Worm (Caenorhabditis elegans) whole organism, L1 larva: Measurements from ENCODE around the gene fbxb-105.
A peak's percentile ranks its signal among the peaks of the same experiment; 100 is the strongest.

Experiments
- alr-1 ChIP-seq: fragments of 200-800 bp; sonication (Bioruptor generic); optimal IDR thresholded peaks from 2 replicates; lab custom pipeline; 2018; ENCODE audit warnings: borderline replicate concordance, mild to moderate bottlenecking, missing genetic modification characterization, missing compliant biosample characterization
- aly-2 ChIP-seq: fragments of 150-350 bp; optimal IDR thresholded peaks from 2 replicates; lab custom pipeline; 2014; ENCODE audit warnings: missing biosample characterization, missing genetic modification characterization
- ceh-63 ChIP-seq: fragments of 200-800 bp; sonication (Bioruptor generic); optimal IDR thresholded peaks from 2 replicates; lab custom pipeline; 2018; ENCODE audit warnings: mild to moderate bottlenecking, missing genetic modification characterization, missing compliant biosample characterization
- elt-3 ChIP-seq, 6 experiments: fragments of 150-350 bp in 1 of 6; sonication (generic microtip); optimal IDR thresholded peaks; 2 replicates each; lab custom pipeline; 2017 to 2018; ENCODE audit warnings: missing biosample characterization in 6 of 6, missing genetic modification characterization in 6 of 6, inconsistent platforms in 1 of 6
- ets-5 ChIP-seq: fragments of 200-800 bp; sonication (Bioruptor generic); IDR thresholded peaks from 2 replicates; pipeline ENCODE4 v1.3.6; 2022; ENCODE audit warnings: missing genetic modification characterization, missing compliant biosample characterization
- fos-1 ChIP-seq: fragments of 150-350 bp; optimal IDR thresholded peaks from 2 replicates; lab custom pipeline; 2014; ENCODE audit warnings: missing biosample characterization, missing genetic modification characterization
- lin-35 ChIP-seq, 2 experiments: fragments of 150-350 bp; optimal IDR thresholded peaks; 2 replicates each; lab custom pipeline; 2014; ENCODE audit warnings: missing biosample characterization in 2 of 2, missing genetic modification characterization in 2 of 2, missing genetic modification reagents in 2 of 2
- lsy-2 ChIP-seq, 2 experiments: fragments of 150-350 bp; optimal IDR thresholded peaks; 2 replicates each; lab custom pipeline; 2014; ENCODE audit warnings: missing biosample characterization in 2 of 2, missing genetic modification characterization in 2 of 2
- mep-1 ChIP-seq: fragments of 150-350 bp; optimal IDR thresholded peaks from 2 replicates; lab custom pipeline; 2014; ENCODE audit warnings: missing biosample characterization, missing genetic modification characterization
- nhr-19 ChIP-seq: fragments of 200-800 bp; sonication (Bioruptor generic); conservative IDR thresholded peaks from 2 replicates; pipeline ENCODE4 v1.3.6; 2022; ENCODE audit warnings: missing genetic modification characterization, missing compliant biosample characterization
- nhr-28 ChIP-seq: fragments of 150-350 bp; optimal IDR thresholded peaks from 2 replicates; lab custom pipeline; 2014; ENCODE audit warnings: missing biosample characterization, missing genetic modification characterization
- pqm-1 ChIP-seq: sonication (generic microtip); optimal IDR thresholded peaks from 3 replicates; lab custom pipeline; 2017; ENCODE audit warnings: missing biosample characterization, missing genetic modification characterization
- snu-23 ChIP-seq: sonication (generic microtip); optimal IDR thresholded peaks from 2 replicates; lab custom pipeline; 2016; ENCODE audit warnings: missing genetic modification characterization, missing compliant biosample characterization

- TF ChIP-seq fos-1 (no peak), mep-1 (tag; lab: Kevin White, UChicago) (no peak), nhr-19 (GFP tag; lab: Robert Waterston, UW) (no peak), nhr-28 (tag; lab: Kevin White, UChicago) (no peak), ets-5 (GFP tag; lab: Robert Waterston, UW) (no peak), ceh-63 (no peak), alr-1 (tag; lab: Kevin White, UChicago) (no peak), lsy-2 (tag; optimal IDR thresholded peaks at IDR 0.05; lab: Kevin White, UChicago) (peak in 1 of 2 experiments; percentile 42), elt-3 (tag; optimal IDR thresholded peaks at IDR 0.05; lab: Kevin White, UChicago) (no peak), aly-2 (tag; lab: Kevin White, UChicago) (no peak), lin-35 (GFP tag; optimal IDR thresholded peaks at IDR 0.05; lab: Kevin White, UChicago) (no peak), snu-23 (GFP tag; lab: Kevin White, UChicago) (peak; percentile 2), pqm-1 (no peak)
Observed at ce11 chrII:2804245-2804644, 33.6 kb upstream of the fbxb-105 start.
